Worm (Caenorhabditis elegans) whole organism, midembryonic: ENCODE results near the gene nhr-252.

ENCODE experiments used
- T22C8.4 ChIP-seq: fragments of 200-800 bp; sonication (Bioruptor generic); IDR thresholded peaks from 2 replicates; pipeline ENCODE4 v1.3.6; 2022; ENCODE audit warnings: missing genetic modification characterization, missing compliant biosample characterization
- cog-1 ChIP-seq: sonication (generic microtip); optimal IDR thresholded peaks from 2 replicates; lab custom pipeline; 2016; ENCODE audit warnings: missing genetic modification characterization, missing compliant biosample characterization
- flt-1 ChIP-seq: fragments of 200-800 bp; sonication (Bioruptor generic); IDR thresholded peaks from 2 replicates; pipeline ENCODE4 v1.3.6; 2022; ENCODE audit warnings: missing genetic modification characterization, missing compliant biosample characterization
- klf-2 ChIP-seq: fragments of 200-800 bp; sonication (Bioruptor generic); conservative IDR thresholded peaks from 2 replicates; pipeline ENCODE4 v1.3.6; 2022; ENCODE audit warnings: missing genetic modification reagents, missing genetic modification characterization, missing compliant biosample characterization
- med-1 ChIP-seq: sonication (generic microtip); optimal IDR thresholded peaks from 2 replicates; lab custom pipeline; 2017; ENCODE audit warnings: missing genetic modification characterization, mild to moderate bottlenecking, missing compliant biosample characterization, antibody characterized with exemption, missing genetic modification reagents; ENCODE audit not compliant: insufficient read depth
- ref-1 ChIP-seq: fragments of 200-800 bp; sonication (Bioruptor generic); conservative IDR thresholded peaks from 2 replicates; pipeline ENCODE4 v1.3.6; 2022; ENCODE audit warnings: missing genetic modification reagents, missing genetic modification characterization, missing compliant biosample characterization
- tab-1 ChIP-seq: fragments of 200-800 bp; sonication (Bioruptor generic); IDR thresholded peaks from 2 replicates; pipeline ENCODE4 v1.3.6; 2022; ENCODE audit warnings: missing genetic modification characterization, missing compliant biosample characterization
- ztf-23 ChIP-seq: fragments of 200-800 bp; sonication (Bioruptor generic); IDR thresholded peaks from 2 replicates; pipeline ENCODE4 v1.3.6; 2022; ENCODE audit warnings: missing genetic modification reagents, missing genetic modification characterization, missing compliant biosample characterization

nhr-252 gene

DNA sequence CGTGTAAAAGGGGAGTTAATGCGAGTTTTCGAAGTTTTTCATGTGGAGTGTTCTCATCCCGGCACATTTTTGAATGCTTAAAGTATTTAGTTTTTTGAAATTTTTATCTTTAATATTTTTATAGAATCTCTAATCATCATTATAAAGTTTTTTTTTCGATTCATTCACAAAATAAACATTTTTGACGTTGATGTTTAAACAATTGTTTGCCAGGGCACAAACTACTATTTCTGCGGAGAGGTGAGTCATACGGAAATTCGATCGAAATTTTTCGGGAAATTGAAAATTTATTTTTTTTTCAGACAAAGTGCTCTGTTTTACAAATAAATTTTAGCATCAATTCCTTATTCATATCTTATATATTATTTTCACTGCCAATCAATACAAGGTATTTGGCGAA, 49.1 kb downstream of the nhr-252 start, which contains the start of gene nhr-98:
TSS of gene nhr-98 (plus strand) at position 301 of the 400 bp plus-strand sequence.
- no peak for TF ChIP-seq ref-1 (GFP tag; lab: Robert Waterston, UW)
- no peak for TF ChIP-seq flt-1 (GFP tag; lab: Robert Waterston, UW)
- no peak for TF ChIP-seq klf-2 (GFP tag; lab: Robert Waterston, UW)
- TF ChIP-seq cog-1 = no peak
- no peak for TF ChIP-seq med-1
- TF ChIP-seq ztf-23 (GFP tag; lab: Robert Waterston, UW) = no peak
- TF ChIP-seq T22C8.4 (GFP tag; lab: Robert Waterston, UW) = no peak
- TF ChIP-seq tab-1 (GFP tag; lab: Robert Waterston, UW) = no peak
